Fruit fly (Drosophila melanogaster) whole organism, wandering third instar larva: ENCODE measurements around the gene MTF-1.
A peak's percentile ranks its signal among the peaks of the same experiment; 100 is the strongest.

Source experiments
- Hnf4 ChIP-seq: fragments of 200-800 bp; sonication (Bioruptor generic); optimal IDR thresholded peaks from 2 replicates; lab custom pipeline; 2016; ENCODE audit warnings: missing biosample characterization, mild to moderate bottlenecking, missing genetic modification characterization
- Jra ChIP-seq: sonication (Bioruptor generic); optimal IDR thresholded peaks from 2 replicates; lab custom pipeline; 2016; ENCODE audit warnings: missing biosample characterization, missing genetic modification characterization
- h ChIP-seq: fragments of 200-800 bp; sonication (Bioruptor generic); optimal IDR thresholded peaks from 3 replicates; lab custom pipeline; 2016; ENCODE audit warnings: missing biosample characterization, mild to moderate bottlenecking, missing genetic modification characterization
- pan ChIP-seq: fragments of >200 bp; optimal IDR thresholded peaks from 2 replicates; lab custom pipeline; 2017
- rgr ChIP-seq: fragments of 200-800 bp; sonication (Bioruptor generic); optimal IDR thresholded peaks from 3 replicates; lab custom pipeline; 2016; ENCODE audit warnings: missing biosample characterization, mild to moderate bottlenecking, missing genetic modification characterization
- usp ChIP-seq: fragments of >200 bp; optimal IDR thresholded peaks from 2 replicates; lab custom pipeline; 2017; ENCODE audit warnings: missing biosample characterization, missing genetic modification characterization

DNA sequence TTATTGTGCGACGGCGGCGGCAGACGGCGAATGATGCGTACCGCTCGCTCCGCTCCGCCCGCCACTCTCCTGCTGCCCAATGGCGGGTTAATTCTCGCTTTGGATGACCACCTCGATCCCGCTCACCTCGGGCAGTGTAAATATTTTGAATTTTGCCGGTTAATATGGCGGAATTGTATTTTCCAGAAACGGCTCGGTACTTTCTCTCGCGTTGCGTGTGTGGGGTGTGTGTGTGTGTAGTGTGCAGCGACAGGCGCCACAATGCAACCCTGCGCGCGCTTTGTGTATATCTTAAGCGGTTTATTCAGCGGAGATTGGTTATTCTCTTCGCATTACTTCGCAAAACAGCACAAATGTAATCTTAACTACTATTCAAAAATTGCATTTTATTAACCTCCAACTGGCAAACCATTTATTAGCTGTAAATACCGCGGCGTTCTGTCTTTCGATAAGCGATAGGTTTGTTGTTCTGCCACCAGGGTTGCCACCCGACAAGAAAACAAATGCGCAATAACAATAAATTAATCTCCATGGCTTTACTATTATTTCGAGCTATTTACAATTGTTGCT is 25.8 kb downstream of the MTF-1 start, which contains the start of the genes phol and CG3552:
- TF ChIP-seq Hnf4 (no peak), h (GFP tag; lab: Kevin White, UChicago) (no peak), Jra (no peak), rgr (peak; percentile 7), usp (no peak), pan (no peak)
